Fruit fly (Drosophila melanogaster): ENCODE data around the gene Mcm2.
A peak's percentile ranks its signal among the peaks of the same experiment; 100 is the strongest.

Gene Mcm2

dm6 chr3R:8290478-8290877 lies 25.7 kb downstream of the Mcm2 start, which contains the start of gene CG11672:
TSS of gene CG11672 (minus strand) at chr3R:8290578.
- no peak for TF ChIP-seq CG17801 (GFP tag; optimal IDR thresholded peaks at IDR 0.05; ENCODE audit: partially characterized antibody)

dm6 chr3R:8290940-8291339 lies 26.2 kb downstream of the Mcm2 start, which contains the start of gene CG31464:
TSS of gene CG31464 (plus strand) at chr3R:8291240.
- TF ChIP-seq CG17801 (GFP tag; optimal IDR thresholded peaks at IDR 0.05; ENCODE audit: partially characterized antibody): no peak

- no peak for TF ChIP-seq CG17801 (GFP tag; optimal IDR thresholded peaks at IDR 0.05; ENCODE audit: partially characterized antibody)
These were observed 27.3 kb downstream of the Mcm2 start, which contains the start of gene CG31463 for dm6 chr3R:8292034-8292433. TSS of gene CG31463 (plus strand) at chr3R:8292335.

dm6 chr3R:8300928-8301752 lies 36.4 kb downstream of the Mcm2 start, which contains the start of the genes CG9626 and mRpL1:
TSS of gene CG9626 (minus strand) at chr3R:8300978.
TSS of gene mRpL1 (plus strand) at chr3R:8301440.
- TF ChIP-seq CG17801 (GFP tag; optimal IDR thresholded peaks at IDR 0.05; ENCODE audit: partially characterized antibody): no peak

- no peak for TF ChIP-seq CG17801 (GFP tag; optimal IDR thresholded peaks at IDR 0.05; ENCODE audit: partially characterized antibody)
These were observed 39.1 kb downstream of the Mcm2 start, which contains the start of gene nac for dm6 chr3R:8303848-8304247. TSS of gene nac (minus strand) at chr3R:8304023.

- TF ChIP-seq CG17801 (GFP tag; optimal IDR thresholded peaks at IDR 0.05; ENCODE audit: partially characterized antibody): peak; percentile 37
These were observed 40.3 kb downstream of the Mcm2 start, which contains the start of gene Sgt1 for dm6 chr3R:8305110-8305509. TSS of gene Sgt1 (minus strand) at chr3R:8305274.

dm6 chr3R:8306188-8306926 lies 41.6 kb downstream of the Mcm2 start:
- TF ChIP-seq CG17801 (GFP tag; optimal IDR thresholded peaks at IDR 0.05; ENCODE audit: partially characterized antibody): no peak

- TF ChIP-seq CG17801 (GFP tag; optimal IDR thresholded peaks at IDR 0.05; ENCODE audit: partially characterized antibody): no peak
These were observed 42.1 kb downstream of the Mcm2 start for dm6 chr3R:8306927-8307261.

dm6 chr3R:8307283-8307682 lies 42.5 kb downstream of the Mcm2 start:
- no peak for TF ChIP-seq CG17801 (GFP tag; optimal IDR thresholded peaks at IDR 0.05; ENCODE audit: partially characterized antibody)

- no peak for TF ChIP-seq CG17801 (GFP tag; optimal IDR thresholded peaks at IDR 0.05; ENCODE audit: partially characterized antibody)
These were observed 43.8 kb downstream of the Mcm2 start, which contains the start of gene tex for dm6 chr3R:8308515-8308959. TSS of gene tex (minus strand) at chr3R:8308645.

- no peak for TF ChIP-seq CG17801 (GFP tag; optimal IDR thresholded peaks at IDR 0.05; ENCODE audit: partially characterized antibody)
These were observed 45.9 kb downstream of the Mcm2 start, which contains the start of gene CG11693 for dm6 chr3R:8310678-8311077. TSS of gene CG11693 (minus strand) at chr3R:8310778.

- no peak for TF ChIP-seq CG17801 (GFP tag; optimal IDR thresholded peaks at IDR 0.05; ENCODE audit: partially characterized antibody)
These were observed 47.3 kb downstream of the Mcm2 start, which contains the start of the genes CG11694 and CG11698 for dm6 chr3R:8312037-8312436. TSS of gene CG11694 (minus strand) at chr3R:8312137. TSS of gene CG11698 (plus strand) at chr3R:8312188.

dm6 chr3R:8313038-8313437 lies 48.3 kb downstream of the Mcm2 start, which contains the start of gene CG7483:
TSS of gene CG7483 (plus strand) at chr3R:8313208.
- peak; percentile 58 for TF ChIP-seq CG17801 (GFP tag; optimal IDR thresholded peaks at IDR 0.05; ENCODE audit: partially characterized antibody)

- TF ChIP-seq CG17801 (GFP tag; optimal IDR thresholded peaks at IDR 0.05; ENCODE audit: partially characterized antibody): no peak
These were observed 51.8 kb downstream of the Mcm2 start, which contains the start of gene Coq2 for dm6 chr3R:8316344-8317105. TSS of gene Coq2 (minus strand) at chr3R:8316543.
